Fruit fly (Drosophila melanogaster): ENCODE measurements around the gene Ssadh.

The Ssadh gene

DNA sequence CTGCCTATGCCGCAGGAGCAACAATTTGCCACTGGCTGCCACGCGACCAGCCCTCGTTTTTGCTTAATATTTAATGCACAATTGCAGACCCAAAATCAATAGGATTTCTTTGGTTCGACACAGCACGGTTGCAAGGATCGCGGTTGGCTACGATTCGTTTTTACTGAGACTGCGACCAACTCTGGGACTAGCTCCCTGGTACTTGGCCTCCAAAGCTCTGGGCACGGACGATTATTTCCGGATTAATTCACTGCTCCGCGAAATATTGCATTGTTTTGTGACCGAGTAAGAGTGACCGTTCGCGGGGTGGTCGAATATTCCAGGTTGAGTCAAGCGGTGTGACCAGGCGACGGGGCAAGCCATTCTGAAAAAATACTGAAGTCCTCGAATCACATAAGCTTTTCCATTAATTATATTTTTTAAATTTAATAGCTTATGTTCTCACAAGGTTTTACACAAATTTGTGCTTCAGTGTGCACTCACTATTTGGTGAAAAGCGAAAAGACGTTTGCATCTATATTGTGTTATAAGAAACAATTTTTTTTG lies 34.3 kb upstream of the Ssadh start, which contains the start of gene Tnks:
Gene Tnks (minus strand): TSS at position 302 of the 546 bp plus-strand sequence.
- TF ChIP-seq Rel (GFP tag; optimal IDR thresholded peaks at IDR 0.05) (no peak), Rel (tag; optimal IDR thresholded peaks at IDR 0.05) (peak; percentile 10), usp (GFP tag; optimal IDR thresholded peaks at IDR 0.05) (no peak), sv (GFP tag; optimal IDR thresholded peaks at IDR 0.05) (peak; percentile 23), Vsx2 (GFP tag; optimal IDR thresholded peaks at IDR 0.05; ENCODE audit: partially characterized antibody) (no peak), tai (GFP tag; optimal IDR thresholded peaks at IDR 0.05) (no peak), HLH106 (tag; optimal IDR thresholded peaks at IDR 0.05) (no peak), woc (GFP tag; optimal IDR thresholded peaks at IDR 0.05) (no peak)

DNA sequence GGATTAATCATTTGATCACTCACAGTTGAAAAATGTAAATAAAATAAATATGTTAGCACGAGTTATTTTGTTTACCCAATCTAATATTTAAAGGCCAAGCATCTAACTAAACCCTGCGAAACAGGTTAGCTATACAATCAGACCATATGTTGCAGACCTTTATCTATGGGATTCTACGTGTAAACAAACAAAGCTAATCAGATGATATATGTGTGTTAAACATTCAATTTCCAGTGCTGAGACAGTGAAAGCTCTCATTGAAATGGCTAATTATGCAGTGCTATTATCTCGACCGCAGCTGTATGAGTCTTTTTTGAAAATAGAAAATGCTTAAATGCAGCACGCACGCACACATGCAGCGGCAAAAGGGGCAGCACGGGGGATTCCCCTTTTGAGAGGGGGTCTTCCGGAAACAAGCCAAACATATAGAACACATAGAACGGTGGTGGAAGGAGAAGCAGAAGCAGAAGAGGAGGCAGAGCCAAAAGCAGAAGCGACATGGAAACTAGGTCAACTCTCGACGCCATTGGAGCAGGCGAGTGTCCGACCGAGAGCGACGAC lies 33.2 kb upstream of the Ssadh start:
- TF ChIP-seq N (GFP tag; optimal IDR thresholded peaks at IDR 0.05) (no peak), Rel (GFP tag; optimal IDR thresholded peaks at IDR 0.05) (no peak), Rel (tag; optimal IDR thresholded peaks at IDR 0.05) (peak; percentile 64)

DNA sequence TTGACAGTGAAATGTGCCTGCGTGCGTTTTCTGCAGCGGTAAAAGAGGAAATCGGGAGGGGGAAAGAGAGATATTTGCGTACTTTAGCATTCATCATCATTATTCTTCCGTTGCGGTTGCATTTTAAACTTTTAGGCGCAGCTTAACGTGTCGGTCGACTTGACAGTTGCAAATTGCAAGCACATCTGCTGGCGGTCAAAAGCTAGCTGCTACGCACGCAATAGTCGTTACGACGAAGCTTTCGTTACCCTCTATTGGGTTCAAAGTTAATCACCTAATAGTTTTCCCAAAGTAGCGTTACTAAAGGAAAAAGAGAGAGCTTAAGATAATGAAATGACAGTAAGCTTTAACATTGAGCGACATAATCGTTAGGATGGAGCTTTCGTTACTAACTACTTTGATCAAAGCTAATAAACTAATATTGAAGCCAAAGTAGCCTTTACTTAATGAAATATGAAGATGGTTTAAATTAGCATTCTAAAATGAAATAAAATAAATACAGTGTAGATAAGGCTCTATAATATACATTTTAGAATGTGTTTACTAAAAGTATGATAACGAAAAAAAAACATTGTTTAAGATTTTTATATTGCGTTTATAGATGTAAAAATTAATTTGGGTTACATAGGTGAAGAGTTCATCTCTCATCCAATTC lies 25.5 kb upstream of the Ssadh start:
- TF ChIP-seq Dif (GFP tag; optimal IDR thresholded peaks at IDR 0.05; ENCODE audit: partially characterized antibody) = peak; percentile 83
- peak; percentile 59 for TF ChIP-seq Vsx2 (GFP tag; optimal IDR thresholded peaks at IDR 0.05; ENCODE audit: partially characterized antibody)
- peak in 1 of 2 experiments; percentile 63 for TF ChIP-seq dl (GFP tag; optimal IDR thresholded peaks at IDR 0.05; ENCODE audit: insufficient read depth in 1 of 2, partially characterized antibody in 2 of 2)
- TF ChIP-seq N (GFP tag; optimal IDR thresholded peaks at IDR 0.05) = no peak
- TF ChIP-seq fru (GFP tag; optimal IDR thresholded peaks at IDR 0.05) = peak; percentile 4

DNA sequence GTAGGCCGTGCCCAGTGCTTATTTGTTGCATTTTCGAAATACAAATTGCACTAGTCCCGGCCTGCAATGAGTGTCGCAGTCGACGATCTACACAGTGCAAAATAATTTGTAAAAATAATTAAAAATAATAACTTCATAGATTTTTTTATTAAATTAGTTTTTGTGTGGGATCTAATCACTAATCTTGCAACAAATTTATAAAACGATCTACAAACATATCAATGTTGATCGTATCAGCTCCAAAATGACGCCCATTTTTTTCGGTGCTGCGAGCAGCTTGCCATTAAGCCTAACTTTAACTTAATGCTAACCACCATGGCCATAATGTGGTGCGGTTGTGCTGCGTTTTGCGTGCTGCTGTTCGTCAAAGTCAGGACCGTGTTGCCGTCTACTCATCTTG lies 24.7 kb upstream of the Ssadh start:
- TF ChIP-seq ey (GFP tag; optimal IDR thresholded peaks at IDR 0.05) (no peak), jim (GFP tag; optimal IDR thresholded peaks at IDR 0.05) (no peak), foxo (GFP tag; optimal IDR thresholded peaks at IDR 0.05) (peak in 1 of 2 experiments; percentile 65), h (GFP tag; optimal IDR thresholded peaks at IDR 0.05) (peak; percentile 56), HLH106 (tag; optimal IDR thresholded peaks at IDR 0.05) (peak; percentile 54), psq (GFP tag; optimal IDR thresholded peaks at IDR 0.05) (peak; percentile 40), dsf (GFP tag; optimal IDR thresholded peaks at IDR 0.05; ENCODE audit: borderline replicate concordance) (no peak), sv (GFP tag; optimal IDR thresholded peaks at IDR 0.05) (no peak), usp (GFP tag; optimal IDR thresholded peaks at IDR 0.05) (no peak), OdsH (GFP tag; optimal IDR thresholded peaks at IDR 0.05) (peak; percentile 42), rgr (GFP tag; optimal IDR thresholded peaks at IDR 0.05) (peak; percentile 54), sage (GFP tag; optimal IDR thresholded peaks at IDR 0.05) (peak; percentile 17), dl (GFP tag; optimal IDR thresholded peaks at IDR 0.05; ENCODE audit: insufficient read depth in 1 of 2, partially characterized antibody in 2 of 2) (no peak), Rel (GFP tag; optimal IDR thresholded peaks at IDR 0.05) (no peak), Rel (tag; optimal IDR thresholded peaks at IDR 0.05) (no peak), Jra (GFP tag; optimal IDR thresholded peaks at IDR 0.05) (no peak), woc (GFP tag; optimal IDR thresholded peaks at IDR 0.05) (peak; percentile 5), Myc (optimal IDR thresholded peaks at IDR 0.05) (no peak), dmrt93B (GFP tag; optimal IDR thresholded peaks at IDR 0.05) (peak; percentile 13), fru (GFP tag; optimal IDR thresholded peaks at IDR 0.05) (peak; percentile 43), Sp1 (GFP tag; optimal IDR thresholded peaks at IDR 0.05) (peak; percentile 65), br (GFP tag; optimal IDR thresholded peaks at IDR 0.05) (peak; percentile 30), Dfd (GFP tag; optimal IDR thresholded peaks at IDR 0.05) (no peak), Dif (GFP tag; optimal IDR thresholded peaks at IDR 0.05; ENCODE audit: partially characterized antibody) (no peak), brk (GFP tag; optimal IDR thresholded peaks at IDR 0.05) (no peak), tai (GFP tag; optimal IDR thresholded peaks at IDR 0.05) (no peak), Abd-B (GFP tag; optimal IDR thresholded peaks at IDR 0.05) (no peak)

DNA sequence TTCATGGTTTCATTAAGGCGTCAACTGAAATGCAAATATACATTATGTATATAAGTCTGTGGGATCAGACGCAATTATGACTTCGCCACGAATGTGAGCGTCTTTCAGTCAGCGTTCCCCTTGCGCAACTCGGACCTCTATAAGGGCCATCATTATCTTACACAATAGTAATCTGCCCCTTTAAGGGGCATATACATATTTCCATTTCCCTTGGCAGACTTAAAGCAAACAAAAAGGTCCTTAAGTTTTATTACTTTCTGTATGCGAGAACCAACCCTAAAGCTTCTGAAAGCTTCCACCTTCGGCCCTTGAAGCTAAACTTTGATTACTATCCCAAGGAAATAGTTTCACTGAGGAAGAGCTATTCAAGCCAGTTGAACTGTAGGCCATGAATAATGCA lies 23.7 kb upstream of the Ssadh start:
- no peak for TF ChIP-seq Vsx2 (GFP tag; optimal IDR thresholded peaks at IDR 0.05; ENCODE audit: partially characterized antibody)

Data from whole organism, wandering third instar larva.